Worm (Caenorhabditis elegans) whole organism, L3 larva: Measurements from ENCODE around the gene pdi-6.

Experiments
- R02D3.7 ChIP-seq: fragments of 150-350 bp; optimal IDR thresholded peaks from 2 replicates; lab custom pipeline; 2014; ENCODE audit warnings: missing biosample characterization, missing genetic modification characterization
- ZK546.5 ChIP-seq: sonication (generic microtip); optimal IDR thresholded peaks from 2 replicates; lab custom pipeline; 2017; ENCODE audit warnings: missing biosample characterization, missing genetic modification characterization
- ceh-16 ChIP-seq: sonication (generic microtip); optimal IDR thresholded peaks from 2 replicates; lab custom pipeline; 2017; ENCODE audit warnings: missing biosample characterization, missing genetic modification characterization
- ceh-28 ChIP-seq: fragments of 150-350 bp; optimal IDR thresholded peaks from 2 replicates; lab custom pipeline; 2014; ENCODE audit warnings: missing biosample characterization, missing genetic modification reagents, missing genetic modification characterization
- ceh-82 ChIP-seq: fragments of 150-350 bp; optimal IDR thresholded peaks from 2 replicates; lab custom pipeline; 2014; ENCODE audit warnings: missing biosample characterization, missing genetic modification characterization
- ceh-9 ChIP-seq: sonication (generic microtip); optimal IDR thresholded peaks from 2 replicates; lab custom pipeline; 2018; ENCODE audit warnings: missing biosample characterization, missing genetic modification characterization
- daf-12 ChIP-seq: fragments of 150-350 bp; optimal IDR thresholded peaks from 2 replicates; lab custom pipeline; 2014; ENCODE audit warnings: missing biosample characterization, missing genetic modification reagents, missing genetic modification characterization
- egl-27 ChIP-seq: sonication (generic microtip); optimal IDR thresholded peaks from 4 replicates; lab custom pipeline; 2017; ENCODE audit warnings: missing biosample characterization, missing genetic modification reagents, missing genetic modification characterization
- egl-5 ChIP-seq: fragments of 150-350 bp; optimal IDR thresholded peaks from 2 replicates; lab custom pipeline; 2017; ENCODE audit warnings: missing biosample characterization, missing genetic modification reagents, missing genetic modification characterization, inconsistent platforms
- elt-1 ChIP-seq: fragments of 150-350 bp; optimal IDR thresholded peaks from 2 replicates; lab custom pipeline; 2014; ENCODE audit warnings: missing biosample characterization, missing genetic modification characterization
- elt-2 ChIP-seq: sonication (generic microtip); optimal IDR thresholded peaks from 2 replicates; lab custom pipeline; 2016; ENCODE audit warnings: missing genetic modification reagents, mild to moderate bottlenecking, missing genetic modification characterization, missing compliant biosample characterization
- elt-3 ChIP-seq, 3 experiments: fragments of 150-350 bp in 1 of 3; sonication (generic microtip) in 2 of 3; optimal IDR thresholded peaks; 2 replicates in 2 of 3; 4 replicates in 1 of 3; lab custom pipeline; 2014 to 2017; ENCODE audit warnings: missing biosample characterization in 3 of 3, missing genetic modification characterization in 3 of 3
- eor-1 ChIP-seq, 2 experiments: fragments of 150-350 bp; optimal IDR thresholded peaks; 2 replicates each; lab custom pipeline; 2014 to 2018; ENCODE audit warnings: missing biosample characterization in 2 of 2, missing genetic modification characterization in 2 of 2
- fos-1 ChIP-seq: fragments of 150-350 bp; optimal IDR thresholded peaks from 2 replicates; lab custom pipeline; 2014; ENCODE audit warnings: missing biosample characterization, missing genetic modification characterization
- hmg-11 ChIP-seq: sonication (generic microtip); optimal IDR thresholded peaks from 2 replicates; lab custom pipeline; 2016; ENCODE audit warnings: missing genetic modification characterization, missing compliant biosample characterization
- jun-1 ChIP-seq: fragments of 150-350 bp; optimal IDR thresholded peaks from 2 replicates; lab custom pipeline; 2014; ENCODE audit warnings: missing biosample characterization, missing genetic modification reagents, missing genetic modification characterization
- lin-15B ChIP-seq: fragments of 150-350 bp; optimal IDR thresholded peaks from 2 replicates; lab custom pipeline; 2014; ENCODE audit warnings: missing biosample characterization, missing genetic modification characterization
- lin-39 ChIP-seq: fragments of 150-350 bp; optimal IDR thresholded peaks from 2 replicates; lab custom pipeline; 2018; ENCODE audit warnings: missing biosample characterization, missing genetic modification reagents, missing genetic modification characterization
- lsy-12 ChIP-seq: sonication (generic microtip); optimal IDR thresholded peaks from 2 replicates; lab custom pipeline; 2016; ENCODE audit warnings: mild to moderate bottlenecking, missing genetic modification characterization, missing compliant biosample characterization
- mdl-1 ChIP-seq: fragments of 150-350 bp; optimal IDR thresholded peaks from 2 replicates; lab custom pipeline; 2014; ENCODE audit warnings: missing biosample characterization, missing genetic modification characterization
- nfya-1 ChIP-seq: sonication (generic microtip); optimal IDR thresholded peaks from 2 replicates; lab custom pipeline; 2017; ENCODE audit warnings: missing genetic modification characterization, mild to moderate bottlenecking, missing compliant biosample characterization, antibody characterized with exemption, moderate library complexity; ENCODE audit not compliant: insufficient read depth
- nhr-11 ChIP-seq: fragments of 150-350 bp; optimal IDR thresholded peaks from 2 replicates; lab custom pipeline; 2014; ENCODE audit warnings: missing biosample characterization, missing genetic modification characterization
- nhr-12 ChIP-seq: fragments of 150-350 bp; optimal IDR thresholded peaks from 2 replicates; lab custom pipeline; 2014; ENCODE audit warnings: missing biosample characterization, missing genetic modification characterization
- nhr-25 ChIP-seq: sonication (generic microtip); optimal IDR thresholded peaks from 2 replicates; lab custom pipeline; 2017; ENCODE audit warnings: missing biosample characterization, missing genetic modification characterization
- nhr-43 ChIP-seq: sonication (generic microtip); optimal IDR thresholded peaks from 2 replicates; lab custom pipeline; 2016; ENCODE audit warnings: mild to moderate bottlenecking, missing genetic modification characterization, missing compliant biosample characterization; ENCODE audit not compliant: poor library complexity, severe bottlenecking
- nhr-76 ChIP-seq: fragments of 150-350 bp; sonication (generic microtip); optimal IDR thresholded peaks from 5 replicates; lab custom pipeline; 2014; ENCODE audit warnings: missing biosample characterization, missing genetic modification characterization
- nhr-77 ChIP-seq: fragments of 150-350 bp; optimal IDR thresholded peaks from 2 replicates; lab custom pipeline; 2014; ENCODE audit warnings: missing biosample characterization, missing genetic modification characterization
- pha-4 ChIP-seq: fragments of 150-350 bp; optimal IDR thresholded peaks from 2 replicates; lab custom pipeline; 2014; ENCODE audit warnings: missing biosample characterization, missing genetic modification reagents, missing genetic modification characterization
- pqm-1 ChIP-seq: fragments of 150-350 bp; optimal IDR thresholded peaks from 2 replicates; lab custom pipeline; 2017; ENCODE audit warnings: missing biosample characterization, missing genetic modification characterization, inconsistent platforms
- sea-2 ChIP-seq: fragments of 150-350 bp; sonication (generic microtip); optimal IDR thresholded peaks from 4 replicates; lab custom pipeline; 2014; ENCODE audit warnings: missing biosample characterization, missing genetic modification reagents, missing genetic modification characterization
- skn-1 ChIP-seq: fragments of 150-350 bp; optimal IDR thresholded peaks from 2 replicates; lab custom pipeline; 2014; ENCODE audit warnings: missing biosample characterization, missing genetic modification characterization
- snpc-4 ChIP-seq: fragments of 150-350 bp; optimal IDR thresholded peaks from 2 replicates; lab custom pipeline; 2014; ENCODE audit warnings: missing biosample characterization, missing genetic modification characterization
- unc-39 ChIP-seq: sonication (generic microtip); optimal IDR thresholded peaks from 4 replicates; lab custom pipeline; 2017; ENCODE audit warnings: missing biosample characterization, missing genetic modification characterization
- unc-62 ChIP-seq: fragments of 150-350 bp; sonication (generic microtip); optimal IDR thresholded peaks from 4 replicates; lab custom pipeline; 2014; ENCODE audit warnings: missing biosample characterization, missing genetic modification reagents, missing genetic modification characterization
- ztf-11 ChIP-seq: fragments of 150-350 bp; optimal IDR thresholded peaks from 2 replicates; lab custom pipeline; 2014; ENCODE audit warnings: missing biosample characterization, missing genetic modification characterization
- ztf-4 ChIP-seq: fragments of 150-350 bp; optimal IDR thresholded peaks from 2 replicates; lab custom pipeline; 2014; ENCODE audit warnings: missing biosample characterization, missing genetic modification characterization

Gene pdi-6

DNA sequence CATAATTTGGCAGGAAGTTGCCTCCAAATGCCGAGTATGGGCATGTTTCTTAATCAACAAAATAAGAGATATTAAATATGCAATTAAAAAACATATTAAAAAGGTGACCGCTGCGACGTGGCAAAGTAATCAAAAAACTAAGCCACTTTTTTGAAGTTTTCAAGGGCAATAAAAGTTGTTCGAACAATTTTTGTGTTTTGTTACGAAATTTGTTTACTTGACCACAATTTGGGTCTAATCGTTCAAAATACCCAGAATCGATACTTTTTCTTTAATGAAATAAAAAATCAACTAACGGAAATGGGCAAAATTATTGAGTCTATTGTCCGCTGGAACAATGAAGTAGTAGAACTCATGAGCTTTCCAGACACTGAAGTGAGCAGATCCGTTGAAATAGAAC, 16.7 kb upstream of the pdi-6 start, which contains the start of gene Y1B5A.1:
Y1B5A.1 (plus strand) TSS at position 301 of the 400 bp plus-strand sequence.
- TF ChIP-seq nhr-25 (tag; lab: Kevin White, UChicago) (no peak), fos-1 (no peak), elt-3 (tag; optimal IDR thresholded peaks at IDR 0.05; lab: Kevin White, UChicago) (no peak), snpc-4 (no peak), lin-39 (no peak), lin-15B (tag; lab: Kevin White, UChicago) (no peak), pqm-1 (no peak), hmg-11 (tag; lab: Kevin White, UChicago) (no peak), ZK546.5 (tag; lab: Kevin White, UChicago) (no peak), R02D3.7 (tag; lab: Kevin White, UChicago) (no peak), mdl-1 (tag; lab: Kevin White, UChicago) (no peak), nhr-11 (tag; lab: Kevin White, UChicago) (no peak), pha-4 (no peak), ceh-82 (tag; lab: Kevin White, UChicago) (no peak), nhr-12 (tag; lab: Kevin White, UChicago) (no peak), nhr-43 (tag; lab: Kevin White, UChicago) (no peak), jun-1 (tag; lab: Kevin White, UChicago) (no peak), nhr-77 (tag; lab: Kevin White, UChicago) (no peak), sea-2 (GFP tag; lab: Kevin White, UChicago) (no peak), elt-1 (tag; lab: Kevin White, UChicago) (no peak)

DNA sequence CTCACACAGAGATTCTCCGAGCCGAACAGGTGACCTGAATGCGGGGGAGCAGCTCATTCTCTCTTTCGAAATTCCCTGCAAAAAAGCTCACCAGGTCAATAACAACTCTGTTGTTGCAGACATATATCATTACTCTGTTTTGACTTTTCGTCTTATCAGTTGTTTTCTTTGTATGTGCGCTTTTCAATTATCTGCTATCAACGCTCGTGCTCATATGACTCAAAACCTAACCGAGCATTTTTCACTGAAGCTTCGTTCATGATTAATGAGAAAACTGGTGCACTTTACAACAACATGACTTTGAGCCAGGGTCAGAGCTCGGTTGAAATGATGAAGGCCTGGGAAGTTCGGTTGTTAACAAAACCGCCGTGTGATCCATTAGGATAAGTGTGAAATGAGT, 8.1 kb upstream of the pdi-6 start:
- TF ChIP-seq nhr-43 (tag; lab: Kevin White, UChicago) (no peak), ceh-28 (tag; lab: Kevin White, UChicago) (no peak), elt-1 (tag; lab: Kevin White, UChicago) (no peak), ceh-9 (no peak), egl-27 (tag; lab: Kevin White, UChicago) (no peak), nfya-1 (no peak), nhr-12 (tag; lab: Kevin White, UChicago) (no peak), sea-2 (GFP tag; lab: Kevin White, UChicago) (no peak), ceh-16 (tag; lab: Kevin White, UChicago) (no peak), R02D3.7 (tag; lab: Kevin White, UChicago) (no peak), eor-1 (tag; optimal IDR thresholded peaks at IDR 0.05; lab: Kevin White, UChicago) (no peak), egl-5 (tag; lab: Kevin White, UChicago) (no peak), elt-3 (tag; optimal IDR thresholded peaks at IDR 0.05; lab: Kevin White, UChicago) (no peak), nhr-76 (tag; lab: Kevin White, UChicago) (no peak), elt-2 (tag; lab: Kevin White, UChicago) (no peak)

DNA sequence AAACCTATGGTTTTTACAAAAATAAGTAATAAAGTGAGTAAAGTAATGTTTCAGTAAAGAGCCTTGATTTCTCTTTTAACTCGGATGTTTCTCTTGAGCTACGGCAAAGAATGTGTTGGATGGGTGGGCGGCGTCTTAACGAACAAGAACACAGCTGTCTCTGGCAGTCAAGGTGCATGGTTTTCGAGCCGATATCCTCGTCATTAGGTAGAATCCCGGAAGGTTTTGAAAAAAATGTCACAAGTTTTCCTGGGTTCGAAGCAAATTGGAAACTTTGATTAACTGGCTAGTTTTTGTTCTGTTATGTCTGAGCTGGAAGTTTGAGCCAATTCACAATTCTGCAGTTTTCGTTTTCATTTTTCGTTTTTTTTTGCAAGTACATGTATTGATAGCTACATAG, 6.9 kb upstream of the pdi-6 start, which contains the start of gene B0403.6:
B0403.6 (minus strand) TSS at position 101 of the 400 bp plus-strand sequence.
- no peak for TF ChIP-seq egl-5 (tag; lab: Kevin White, UChicago)
- TF ChIP-seq mdl-1 (tag; lab: Kevin White, UChicago), result no peak
- no peak for TF ChIP-seq fos-1
- no peak for TF ChIP-seq ztf-11 (tag; lab: Kevin White, UChicago)
- TF ChIP-seq unc-39 (tag; lab: Kevin White, UChicago), result no peak
- no peak for TF ChIP-seq ztf-4
- no peak for TF ChIP-seq elt-2 (tag; lab: Kevin White, UChicago)
- TF ChIP-seq snpc-4, result no peak
- no peak for TF ChIP-seq ceh-9
- TF ChIP-seq nhr-12 (tag; lab: Kevin White, UChicago), result no peak
- TF ChIP-seq lin-15B (tag; lab: Kevin White, UChicago), result no peak
- no peak for TF ChIP-seq lsy-12 (tag; lab: Kevin White, UChicago)
- no peak for TF ChIP-seq unc-62 (GFP tag; lab: Kevin White, UChicago)
- TF ChIP-seq daf-12 (tag; lab: Kevin White, UChicago), result no peak
- no peak for TF ChIP-seq skn-1 (tag; lab: Kevin White, UChicago)
- TF ChIP-seq pha-4, result no peak
- no peak for TF ChIP-seq hmg-11 (tag; lab: Kevin White, UChicago)
- TF ChIP-seq, all 47 proteins: peak for 0
